Worm (Caenorhabditis elegans) whole organism, L3 larva: ENCODE measurements around the gene nspc-4.
A peak's percentile ranks its signal among the peaks of the same experiment; 100 is the strongest.

Source experiments
- R02D3.7 ChIP-seq: fragments of 150-350 bp; optimal IDR thresholded peaks from 2 replicates; lab custom pipeline; 2014; ENCODE audit warnings: missing biosample characterization, missing genetic modification characterization
- ZK546.5 ChIP-seq: sonication (generic microtip); optimal IDR thresholded peaks from 2 replicates; lab custom pipeline; 2017; ENCODE audit warnings: missing biosample characterization, missing genetic modification characterization
- aly-2 ChIP-seq: fragments of 150-350 bp; optimal IDR thresholded peaks from 2 replicates; lab custom pipeline; 2014; ENCODE audit warnings: missing biosample characterization, missing genetic modification characterization
- ama-1 ChIP-seq: fragments of 150-350 bp; optimal IDR thresholded peaks from 2 replicates; lab custom pipeline; 2018
- ceh-16 ChIP-seq: sonication (generic microtip); optimal IDR thresholded peaks from 2 replicates; lab custom pipeline; 2017; ENCODE audit warnings: missing biosample characterization, missing genetic modification characterization
- ceh-82 ChIP-seq: fragments of 150-350 bp; optimal IDR thresholded peaks from 2 replicates; lab custom pipeline; 2014; ENCODE audit warnings: missing biosample characterization, missing genetic modification characterization
- ceh-9 ChIP-seq: sonication (generic microtip); optimal IDR thresholded peaks from 2 replicates; lab custom pipeline; 2018; ENCODE audit warnings: missing biosample characterization, missing genetic modification characterization
- daf-12 ChIP-seq: fragments of 150-350 bp; optimal IDR thresholded peaks from 2 replicates; lab custom pipeline; 2014; ENCODE audit warnings: missing biosample characterization, missing genetic modification reagents, missing genetic modification characterization
- egl-27 ChIP-seq: sonication (generic microtip); optimal IDR thresholded peaks from 4 replicates; lab custom pipeline; 2017; ENCODE audit warnings: missing biosample characterization, missing genetic modification reagents, missing genetic modification characterization
- egl-5 ChIP-seq: fragments of 150-350 bp; optimal IDR thresholded peaks from 2 replicates; lab custom pipeline; 2017; ENCODE audit warnings: missing biosample characterization, missing genetic modification reagents, missing genetic modification characterization, inconsistent platforms
- elt-1 ChIP-seq: fragments of 150-350 bp; optimal IDR thresholded peaks from 2 replicates; lab custom pipeline; 2014; ENCODE audit warnings: missing biosample characterization, missing genetic modification characterization
- elt-2 ChIP-seq: sonication (generic microtip); optimal IDR thresholded peaks from 2 replicates; lab custom pipeline; 2016; ENCODE audit warnings: missing genetic modification reagents, mild to moderate bottlenecking, missing genetic modification characterization, missing compliant biosample characterization
- fkh-2 ChIP-seq: fragments of 150-350 bp; optimal IDR thresholded peaks from 2 replicates; lab custom pipeline; 2014; ENCODE audit warnings: missing biosample characterization, missing genetic modification reagents, missing genetic modification characterization
- fos-1 ChIP-seq: fragments of 150-350 bp; optimal IDR thresholded peaks from 2 replicates; lab custom pipeline; 2014; ENCODE audit warnings: missing biosample characterization, missing genetic modification characterization
- hmg-11 ChIP-seq: sonication (generic microtip); optimal IDR thresholded peaks from 2 replicates; lab custom pipeline; 2016; ENCODE audit warnings: missing genetic modification characterization, missing compliant biosample characterization
- jun-1 ChIP-seq: fragments of 150-350 bp; optimal IDR thresholded peaks from 2 replicates; lab custom pipeline; 2014; ENCODE audit warnings: missing biosample characterization, missing genetic modification reagents, missing genetic modification characterization
- lin-15B ChIP-seq: fragments of 150-350 bp; optimal IDR thresholded peaks from 2 replicates; lab custom pipeline; 2014; ENCODE audit warnings: missing biosample characterization, missing genetic modification characterization
- lin-39 ChIP-seq: fragments of 150-350 bp; optimal IDR thresholded peaks from 2 replicates; lab custom pipeline; 2018; ENCODE audit warnings: missing biosample characterization, missing genetic modification reagents, missing genetic modification characterization
- lsy-12 ChIP-seq: sonication (generic microtip); optimal IDR thresholded peaks from 2 replicates; lab custom pipeline; 2016; ENCODE audit warnings: mild to moderate bottlenecking, missing genetic modification characterization, missing compliant biosample characterization
- mdl-1 ChIP-seq: fragments of 150-350 bp; optimal IDR thresholded peaks from 2 replicates; lab custom pipeline; 2014; ENCODE audit warnings: missing biosample characterization, missing genetic modification characterization
- mml-1 ChIP-seq: fragments of 150-350 bp; sonication (generic microtip); optimal IDR thresholded peaks from 3 replicates; lab custom pipeline; 2014; ENCODE audit warnings: missing biosample characterization, missing genetic modification characterization
- nfya-1 ChIP-seq: sonication (generic microtip); optimal IDR thresholded peaks from 2 replicates; lab custom pipeline; 2017; ENCODE audit warnings: missing genetic modification characterization, mild to moderate bottlenecking, missing compliant biosample characterization, antibody characterized with exemption, moderate library complexity; ENCODE audit not compliant: insufficient read depth
- nhr-11 ChIP-seq: fragments of 150-350 bp; optimal IDR thresholded peaks from 2 replicates; lab custom pipeline; 2014; ENCODE audit warnings: missing biosample characterization, missing genetic modification characterization
- nhr-12 ChIP-seq: fragments of 150-350 bp; optimal IDR thresholded peaks from 2 replicates; lab custom pipeline; 2014; ENCODE audit warnings: missing biosample characterization, missing genetic modification characterization
- nhr-23 ChIP-seq: fragments of 150-350 bp; optimal IDR thresholded peaks from 2 replicates; lab custom pipeline; 2014; ENCODE audit warnings: missing biosample characterization, missing genetic modification reagents, missing genetic modification characterization
- nhr-237 ChIP-seq: fragments of 150-350 bp; optimal IDR thresholded peaks from 2 replicates; lab custom pipeline; 2014; ENCODE audit warnings: missing biosample characterization, missing genetic modification characterization
- nhr-28 ChIP-seq: fragments of 150-350 bp; optimal IDR thresholded peaks from 2 replicates; lab custom pipeline; 2014; ENCODE audit warnings: missing biosample characterization, missing genetic modification characterization
- nhr-43 ChIP-seq: sonication (generic microtip); optimal IDR thresholded peaks from 2 replicates; lab custom pipeline; 2016; ENCODE audit warnings: mild to moderate bottlenecking, missing genetic modification characterization, missing compliant biosample characterization; ENCODE audit not compliant: poor library complexity, severe bottlenecking
- nhr-67 ChIP-seq: fragments of 150-350 bp; optimal IDR thresholded peaks from 2 replicates; lab custom pipeline; 2014; ENCODE audit warnings: missing biosample characterization, missing genetic modification characterization
- nhr-77 ChIP-seq: fragments of 150-350 bp; optimal IDR thresholded peaks from 2 replicates; lab custom pipeline; 2014; ENCODE audit warnings: missing biosample characterization, missing genetic modification characterization
- pha-4 ChIP-seq: fragments of 150-350 bp; optimal IDR thresholded peaks from 2 replicates; lab custom pipeline; 2014; ENCODE audit warnings: missing biosample characterization, missing genetic modification reagents, missing genetic modification characterization
- pqm-1 ChIP-seq: fragments of 150-350 bp; optimal IDR thresholded peaks from 2 replicates; lab custom pipeline; 2017; ENCODE audit warnings: missing biosample characterization, missing genetic modification characterization, inconsistent platforms
- sea-2 ChIP-seq: fragments of 150-350 bp; sonication (generic microtip); optimal IDR thresholded peaks from 4 replicates; lab custom pipeline; 2014; ENCODE audit warnings: missing biosample characterization, missing genetic modification reagents, missing genetic modification characterization
- snpc-4 ChIP-seq: fragments of 150-350 bp; optimal IDR thresholded peaks from 2 replicates; lab custom pipeline; 2014; ENCODE audit warnings: missing biosample characterization, missing genetic modification characterization
- tbx-2 ChIP-seq: sonication (generic microtip); optimal IDR thresholded peaks from 2 replicates; lab custom pipeline; 2016; ENCODE audit warnings: mild to moderate bottlenecking, missing genetic modification characterization, missing compliant biosample characterization
- unc-39 ChIP-seq: sonication (generic microtip); optimal IDR thresholded peaks from 4 replicates; lab custom pipeline; 2017; ENCODE audit warnings: missing biosample characterization, missing genetic modification characterization
- unc-62 ChIP-seq: fragments of 150-350 bp; sonication (generic microtip); optimal IDR thresholded peaks from 4 replicates; lab custom pipeline; 2014; ENCODE audit warnings: missing biosample characterization, missing genetic modification reagents, missing genetic modification characterization
- ztf-4 ChIP-seq: fragments of 150-350 bp; optimal IDR thresholded peaks from 2 replicates; lab custom pipeline; 2014; ENCODE audit warnings: missing biosample characterization, missing genetic modification characterization

The nspc-4 gene

ce11 chrX:8566521-8567032 lies 28.4 kb upstream of the nspc-4 start:
- TF ChIP-seq egl-5, result no peak
- no peak for TF ChIP-seq lin-39 (tag; lab: Kevin White, UChicago)
- TF ChIP-seq nhr-23 (tag; lab: Kevin White, UChicago), result no peak
- no peak for TF ChIP-seq lsy-12 (tag; lab: Kevin White, UChicago)
- TF ChIP-seq ama-1, result no peak
- no peak for TF ChIP-seq tbx-2
- TF ChIP-seq jun-1, result no peak
- TF ChIP-seq fos-1 (tag; lab: Kevin White, UChicago), result no peak
- TF ChIP-seq unc-62 (GFP tag; lab: Kevin White, UChicago), result no peak
- TF ChIP-seq sea-2 (GFP tag; lab: Kevin White, UChicago), result no peak
- no peak for TF ChIP-seq nfya-1 (tag; lab: Kevin White, UChicago)

- TF ChIP-seq unc-62 (GFP tag; lab: Kevin White, UChicago) (no peak), tbx-2 (no peak), sea-2 (GFP tag; lab: Kevin White, UChicago) (peak; percentile 4), ceh-82 (tag; lab: Kevin White, UChicago) (no peak), mdl-1 (tag; lab: Kevin White, UChicago) (no peak), ZK546.5 (no peak), lin-15B (tag; lab: Kevin White, UChicago) (no peak), jun-1 (no peak), fkh-2 (tag; lab: Kevin White, UChicago) (no peak), nhr-77 (tag; lab: Kevin White, UChicago) (no peak), nhr-12 (tag; lab: Kevin White, UChicago) (no peak), nfya-1 (tag; lab: Kevin White, UChicago) (peak; percentile 84), hmg-11 (peak; percentile 44), nhr-67 (tag; lab: Kevin White, UChicago) (no peak), pqm-1 (tag; lab: Kevin White, UChicago) (no peak), egl-5 (no peak), ceh-9 (no peak), nhr-43 (no peak), ceh-16 (tag; lab: Kevin White, UChicago) (no peak), unc-39 (no peak), mml-1 (tag; lab: Kevin White, UChicago) (no peak), elt-2 (no peak), egl-27 (tag; lab: Kevin White, UChicago) (no peak), elt-1 (tag; lab: Kevin White, UChicago) (no peak), ama-1 (no peak), ztf-4 (tag; lab: Kevin White, UChicago) (no peak), nhr-11 (no peak), R02D3.7 (tag; lab: Kevin White, UChicago) (no peak), aly-2 (no peak), nhr-23 (tag; lab: Kevin White, UChicago) (peak; percentile 2), snpc-4 (tag; lab: Kevin White, UChicago) (no peak), daf-12 (tag; lab: Kevin White, UChicago) (no peak), nhr-237 (tag; lab: Kevin White, UChicago) (no peak), nhr-28 (tag; lab: Kevin White, UChicago) (no peak), pha-4 (no peak), fos-1 (tag; lab: Kevin White, UChicago) (no peak), lsy-12 (tag; lab: Kevin White, UChicago) (no peak), lin-39 (tag; lab: Kevin White, UChicago) (peak; percentile 67)
- TF ChIP-seq, all 47 proteins: peak for 5
Measured at ce11 chrX:8565810-8566416, 27.8 kb upstream of the nspc-4 start.

- TF ChIP-seq nhr-28 (tag; lab: Kevin White, UChicago) (no peak), elt-2 (peak; percentile 23), pha-4 (peak; percentile 89)
Measured at ce11 chrX:8564451-8564795, 26.3 kb upstream of the nspc-4 start.
